Worm (Caenorhabditis elegans) whole organism, L3 larva: ENCODE data around the gene glna-2.

Experiments used
- ZK546.5 ChIP-seq: sonication (generic microtip); optimal IDR thresholded peaks from 2 replicates; lab custom pipeline; 2017; ENCODE audit warnings: missing biosample characterization, missing genetic modification characterization
- aly-2 ChIP-seq: fragments of 150-350 bp; optimal IDR thresholded peaks from 2 replicates; lab custom pipeline; 2014; ENCODE audit warnings: missing biosample characterization, missing genetic modification characterization
- ama-1 ChIP-seq: fragments of 150-350 bp; optimal IDR thresholded peaks from 2 replicates; lab custom pipeline; 2018
- ceh-28 ChIP-seq: fragments of 150-350 bp; optimal IDR thresholded peaks from 2 replicates; lab custom pipeline; 2014; ENCODE audit warnings: missing biosample characterization, missing genetic modification reagents, missing genetic modification characterization
- ceh-82 ChIP-seq: fragments of 150-350 bp; optimal IDR thresholded peaks from 2 replicates; lab custom pipeline; 2014; ENCODE audit warnings: missing biosample characterization, missing genetic modification characterization
- ceh-9 ChIP-seq: sonication (generic microtip); optimal IDR thresholded peaks from 2 replicates; lab custom pipeline; 2018; ENCODE audit warnings: missing biosample characterization, missing genetic modification characterization
- daf-12 ChIP-seq: fragments of 150-350 bp; optimal IDR thresholded peaks from 2 replicates; lab custom pipeline; 2014; ENCODE audit warnings: missing biosample characterization, missing genetic modification reagents, missing genetic modification characterization
- egl-27 ChIP-seq: sonication (generic microtip); optimal IDR thresholded peaks from 4 replicates; lab custom pipeline; 2017; ENCODE audit warnings: missing biosample characterization, missing genetic modification reagents, missing genetic modification characterization
- egl-5 ChIP-seq: fragments of 150-350 bp; optimal IDR thresholded peaks from 2 replicates; lab custom pipeline; 2017; ENCODE audit warnings: missing biosample characterization, missing genetic modification reagents, missing genetic modification characterization, inconsistent platforms
- elt-1 ChIP-seq: fragments of 150-350 bp; optimal IDR thresholded peaks from 2 replicates; lab custom pipeline; 2014; ENCODE audit warnings: missing biosample characterization, missing genetic modification characterization
- elt-2 ChIP-seq: sonication (generic microtip); optimal IDR thresholded peaks from 2 replicates; lab custom pipeline; 2016; ENCODE audit warnings: missing genetic modification reagents, mild to moderate bottlenecking, missing genetic modification characterization, missing compliant biosample characterization
- elt-3 ChIP-seq, 3 experiments: fragments of 150-350 bp in 1 of 3; sonication (generic microtip) in 2 of 3; optimal IDR thresholded peaks; 2 replicates in 2 of 3; 4 replicates in 1 of 3; lab custom pipeline; 2014 to 2017; ENCODE audit warnings: missing biosample characterization in 3 of 3, missing genetic modification characterization in 3 of 3
- eor-1 ChIP-seq, 2 experiments: fragments of 150-350 bp; optimal IDR thresholded peaks; 2 replicates each; lab custom pipeline; 2014 to 2018; ENCODE audit warnings: missing biosample characterization in 2 of 2, missing genetic modification characterization in 2 of 2
- fkh-10 ChIP-seq: sonication (generic microtip); optimal IDR thresholded peaks from 2 replicates; lab custom pipeline; 2017; ENCODE audit warnings: missing biosample characterization, missing genetic modification reagents, missing genetic modification characterization
- fkh-2 ChIP-seq: fragments of 150-350 bp; optimal IDR thresholded peaks from 2 replicates; lab custom pipeline; 2014; ENCODE audit warnings: missing biosample characterization, missing genetic modification reagents, missing genetic modification characterization
- fos-1 ChIP-seq: fragments of 150-350 bp; optimal IDR thresholded peaks from 2 replicates; lab custom pipeline; 2014; ENCODE audit warnings: missing biosample characterization, missing genetic modification characterization
- hmg-11 ChIP-seq: sonication (generic microtip); optimal IDR thresholded peaks from 2 replicates; lab custom pipeline; 2016; ENCODE audit warnings: missing genetic modification characterization, missing compliant biosample characterization
- jun-1 ChIP-seq: fragments of 150-350 bp; optimal IDR thresholded peaks from 2 replicates; lab custom pipeline; 2014; ENCODE audit warnings: missing biosample characterization, missing genetic modification reagents, missing genetic modification characterization
- lin-15B ChIP-seq: fragments of 150-350 bp; optimal IDR thresholded peaks from 2 replicates; lab custom pipeline; 2014; ENCODE audit warnings: missing biosample characterization, missing genetic modification characterization
- lin-39 ChIP-seq: fragments of 150-350 bp; optimal IDR thresholded peaks from 2 replicates; lab custom pipeline; 2018; ENCODE audit warnings: missing biosample characterization, missing genetic modification reagents, missing genetic modification characterization
- lsy-12 ChIP-seq: sonication (generic microtip); optimal IDR thresholded peaks from 2 replicates; lab custom pipeline; 2016; ENCODE audit warnings: mild to moderate bottlenecking, missing genetic modification characterization, missing compliant biosample characterization
- mdl-1 ChIP-seq: fragments of 150-350 bp; optimal IDR thresholded peaks from 2 replicates; lab custom pipeline; 2014; ENCODE audit warnings: missing biosample characterization, missing genetic modification characterization
- mml-1 ChIP-seq: fragments of 150-350 bp; sonication (generic microtip); optimal IDR thresholded peaks from 3 replicates; lab custom pipeline; 2014; ENCODE audit warnings: missing biosample characterization, missing genetic modification characterization
- nfya-1 ChIP-seq: sonication (generic microtip); optimal IDR thresholded peaks from 2 replicates; lab custom pipeline; 2017; ENCODE audit warnings: missing genetic modification characterization, mild to moderate bottlenecking, missing compliant biosample characterization, antibody characterized with exemption, moderate library complexity; ENCODE audit not compliant: insufficient read depth
- nhr-12 ChIP-seq: fragments of 150-350 bp; optimal IDR thresholded peaks from 2 replicates; lab custom pipeline; 2014; ENCODE audit warnings: missing biosample characterization, missing genetic modification characterization
- nhr-23 ChIP-seq: fragments of 150-350 bp; optimal IDR thresholded peaks from 2 replicates; lab custom pipeline; 2014; ENCODE audit warnings: missing biosample characterization, missing genetic modification reagents, missing genetic modification characterization
- nhr-25 ChIP-seq: sonication (generic microtip); optimal IDR thresholded peaks from 2 replicates; lab custom pipeline; 2017; ENCODE audit warnings: missing biosample characterization, missing genetic modification characterization
- nhr-28 ChIP-seq: fragments of 150-350 bp; optimal IDR thresholded peaks from 2 replicates; lab custom pipeline; 2014; ENCODE audit warnings: missing biosample characterization, missing genetic modification characterization
- nhr-43 ChIP-seq: sonication (generic microtip); optimal IDR thresholded peaks from 2 replicates; lab custom pipeline; 2016; ENCODE audit warnings: mild to moderate bottlenecking, missing genetic modification characterization, missing compliant biosample characterization; ENCODE audit not compliant: poor library complexity, severe bottlenecking
- nhr-67 ChIP-seq: fragments of 150-350 bp; optimal IDR thresholded peaks from 2 replicates; lab custom pipeline; 2014; ENCODE audit warnings: missing biosample characterization, missing genetic modification characterization
- nhr-76 ChIP-seq: fragments of 150-350 bp; sonication (generic microtip); optimal IDR thresholded peaks from 5 replicates; lab custom pipeline; 2014; ENCODE audit warnings: missing biosample characterization, missing genetic modification characterization
- nhr-77 ChIP-seq: fragments of 150-350 bp; optimal IDR thresholded peaks from 2 replicates; lab custom pipeline; 2014; ENCODE audit warnings: missing biosample characterization, missing genetic modification characterization
- pha-4 ChIP-seq: fragments of 150-350 bp; optimal IDR thresholded peaks from 2 replicates; lab custom pipeline; 2014; ENCODE audit warnings: missing biosample characterization, missing genetic modification reagents, missing genetic modification characterization
- pqm-1 ChIP-seq: fragments of 150-350 bp; optimal IDR thresholded peaks from 2 replicates; lab custom pipeline; 2017; ENCODE audit warnings: missing biosample characterization, missing genetic modification characterization, inconsistent platforms
- sea-2 ChIP-seq: fragments of 150-350 bp; sonication (generic microtip); optimal IDR thresholded peaks from 4 replicates; lab custom pipeline; 2014; ENCODE audit warnings: missing biosample characterization, missing genetic modification reagents, missing genetic modification characterization
- skn-1 ChIP-seq: fragments of 150-350 bp; optimal IDR thresholded peaks from 2 replicates; lab custom pipeline; 2014; ENCODE audit warnings: missing biosample characterization, missing genetic modification characterization
- snpc-4 ChIP-seq: fragments of 150-350 bp; optimal IDR thresholded peaks from 2 replicates; lab custom pipeline; 2014; ENCODE audit warnings: missing biosample characterization, missing genetic modification characterization
- tbx-2 ChIP-seq: sonication (generic microtip); optimal IDR thresholded peaks from 2 replicates; lab custom pipeline; 2016; ENCODE audit warnings: mild to moderate bottlenecking, missing genetic modification characterization, missing compliant biosample characterization
- unc-39 ChIP-seq: sonication (generic microtip); optimal IDR thresholded peaks from 4 replicates; lab custom pipeline; 2017; ENCODE audit warnings: missing biosample characterization, missing genetic modification characterization
- unc-62 ChIP-seq: fragments of 150-350 bp; sonication (generic microtip); optimal IDR thresholded peaks from 4 replicates; lab custom pipeline; 2014; ENCODE audit warnings: missing biosample characterization, missing genetic modification reagents, missing genetic modification characterization
- zag-1 ChIP-seq: fragments of 150-350 bp; optimal IDR thresholded peaks from 2 replicates; lab custom pipeline; 2014; ENCODE audit warnings: missing biosample characterization, missing genetic modification characterization
- ztf-11 ChIP-seq: fragments of 150-350 bp; optimal IDR thresholded peaks from 2 replicates; lab custom pipeline; 2014; ENCODE audit warnings: missing biosample characterization, missing genetic modification characterization
- ztf-4 ChIP-seq: fragments of 150-350 bp; optimal IDR thresholded peaks from 2 replicates; lab custom pipeline; 2014; ENCODE audit warnings: missing biosample characterization, missing genetic modification characterization

glna-2 gene

ce11 chrII:8012071-8013031, 3.9 kb downstream of the glna-2 start, which contains the start of gene DH11.2:
Gene DH11.2, plus strand, starts transcription at chrII:8012816.
- TF ChIP-seq elt-2 (tag; lab: Kevin White, UChicago) = peak; percentile 29
- no peak for TF ChIP-seq fos-1 (tag; lab: Kevin White, UChicago)
- TF ChIP-seq pqm-1 (tag; lab: Kevin White, UChicago) = peak; percentile 65
- TF ChIP-seq pha-4 (tag; lab: Kevin White, UChicago) = peak; percentile 76
- TF ChIP-seq ZK546.5 (tag; lab: Kevin White, UChicago) = no peak
- no peak for TF ChIP-seq nhr-76 (tag; lab: Kevin White, UChicago)
- TF ChIP-seq aly-2 (tag; lab: Kevin White, UChicago) = no peak
- TF ChIP-seq ama-1 (lab: Kevin White, UChicago) = peak; percentile 56
- no peak for TF ChIP-seq nhr-28

DNA sequence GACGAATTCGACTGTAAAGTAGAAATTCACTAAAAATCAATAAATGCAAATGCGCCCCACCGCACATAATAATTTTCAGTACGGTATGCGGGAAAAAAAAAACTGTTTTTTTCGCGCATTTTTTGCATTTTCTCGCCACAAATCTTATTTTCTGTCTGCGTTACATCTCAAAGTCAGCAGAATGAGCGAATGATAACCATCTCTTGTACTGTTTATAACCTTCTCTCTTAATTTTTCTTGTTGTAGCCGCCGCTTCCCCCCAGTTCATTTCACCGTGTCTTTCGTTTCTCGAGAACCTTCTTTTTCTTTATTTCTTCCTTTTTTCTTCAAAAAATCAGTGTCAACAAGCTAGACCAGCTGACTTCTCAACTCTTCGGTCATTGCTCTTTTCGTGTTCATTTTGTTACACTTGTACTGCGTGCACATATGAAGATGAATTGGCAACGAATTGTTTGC, 7.1 kb downstream of the glna-2 start:
- TF ChIP-seq nhr-12 (tag; lab: Kevin White, UChicago) (no peak), elt-1 (tag; lab: Kevin White, UChicago) (peak; percentile 37), lsy-12 (tag; lab: Kevin White, UChicago) (peak; percentile 30), hmg-11 (no peak), nhr-25 (tag; lab: Kevin White, UChicago) (peak; percentile 15), ama-1 (lab: Kevin White, UChicago) (peak; percentile 72), egl-27 (no peak), nhr-23 (tag; lab: Kevin White, UChicago) (no peak), pha-4 (tag; lab: Kevin White, UChicago) (peak; percentile 94), nhr-43 (tag; lab: Kevin White, UChicago) (peak; percentile 59)

ce11 chrII:8016167-8016566, 7.7 kb downstream of the glna-2 start:
- TF ChIP-seq mml-1 (tag; lab: Kevin White, UChicago) = no peak
- peak; percentile 70 for TF ChIP-seq pqm-1 (tag; lab: Kevin White, UChicago)
- no peak for TF ChIP-seq fkh-2
- TF ChIP-seq ceh-28 (tag; lab: Kevin White, UChicago) = peak; percentile 4
- no peak for TF ChIP-seq daf-12 (tag; lab: Kevin White, UChicago)
- no peak for TF ChIP-seq nhr-77 (tag; lab: Kevin White, UChicago)
- TF ChIP-seq sea-2 = no peak
- TF ChIP-seq lin-39 (tag; lab: Kevin White, UChicago) = no peak
- TF ChIP-seq ama-1 (lab: Kevin White, UChicago) = peak; percentile 81
- peak; percentile 26 for TF ChIP-seq jun-1 (tag; lab: Kevin White, UChicago)
- no peak for TF ChIP-seq fkh-10
- no peak for TF ChIP-seq skn-1 (tag; lab: Kevin White, UChicago)
- no peak for TF ChIP-seq egl-27
- TF ChIP-seq ztf-4 (tag; lab: Kevin White, UChicago) = no peak
- TF ChIP-seq egl-5 (tag; lab: Kevin White, UChicago) = no peak
- no peak for TF ChIP-seq lin-15B
- no peak for TF ChIP-seq zag-1 (tag; lab: Kevin White, UChicago)
- TF ChIP-seq ceh-9 (tag; lab: Kevin White, UChicago) = no peak
- TF ChIP-seq nhr-67 (tag; lab: Kevin White, UChicago) = no peak
- peak; percentile 1 for TF ChIP-seq nhr-23 (tag; lab: Kevin White, UChicago)
- no peak for TF ChIP-seq fos-1 (tag; lab: Kevin White, UChicago)
- no peak for TF ChIP-seq ztf-11 (tag; lab: Kevin White, UChicago)
- TF ChIP-seq nhr-28 = no peak
- no peak for TF ChIP-seq tbx-2
- no peak for TF ChIP-seq nhr-76 (tag; lab: Kevin White, UChicago)
- TF ChIP-seq mdl-1 (tag; lab: Kevin White, UChicago) = no peak
- no peak for TF ChIP-seq eor-1 (tag; optimal IDR thresholded peaks at IDR 0.05; lab: Kevin White, UChicago)
- TF ChIP-seq elt-2 (tag; lab: Kevin White, UChicago) = peak; percentile 68
- TF ChIP-seq ceh-82 (tag; lab: Kevin White, UChicago) = no peak
- peak in 1 of 3 experiments; percentile 5 for TF ChIP-seq elt-3 (tag; optimal IDR thresholded peaks at IDR 0.05; lab: Kevin White, UChicago)
- no peak for TF ChIP-seq snpc-4 (tag; lab: Kevin White, UChicago)
- no peak for TF ChIP-seq hmg-11
- peak; percentile 47 for TF ChIP-seq nhr-43 (tag; lab: Kevin White, UChicago)
- TF ChIP-seq pha-4 (tag; lab: Kevin White, UChicago) = peak; percentile 23
- TF ChIP-seq unc-39 (tag; lab: Kevin White, UChicago) = no peak
- TF ChIP-seq unc-62 = no peak
- no peak for TF ChIP-seq lsy-12 (tag; lab: Kevin White, UChicago)
- TF ChIP-seq nfya-1 (tag; lab: Kevin White, UChicago) = peak; percentile 57
